Fruit fly (Drosophila melanogaster): ENCODE data around the gene CG5676.

Gene CG5676

DNA sequence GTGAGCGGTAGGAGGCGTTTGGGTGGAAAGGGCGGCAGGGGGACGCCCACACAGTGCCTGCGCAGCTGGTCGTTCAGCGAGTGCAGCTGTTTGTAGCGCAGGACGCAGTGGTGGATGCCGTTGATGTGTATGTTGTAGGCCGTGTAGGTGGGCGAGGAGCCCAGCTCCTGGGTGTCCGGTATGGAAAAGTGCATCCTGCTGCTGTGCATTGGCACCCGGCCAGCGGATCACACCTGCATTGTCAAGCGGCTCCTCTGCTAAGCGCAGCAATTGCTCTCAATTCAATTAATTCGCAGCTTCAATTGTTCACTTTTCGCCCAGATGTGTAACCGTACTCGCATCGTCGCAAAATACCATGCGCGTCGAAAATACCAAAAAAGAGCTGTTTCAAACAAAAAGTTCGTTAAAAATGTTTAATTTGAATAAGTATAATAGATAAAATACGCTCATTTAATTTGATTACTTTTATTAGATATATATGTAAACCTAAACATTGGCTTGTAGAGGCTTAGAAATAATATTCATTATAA lies 49.0 kb downstream of the CG5676 start, which contains the start of gene Snx17 (continued):
- TF ChIP-seq CG8281 (tag; optimal IDR thresholded peaks at IDR 0.05) (no peak), CG10267 (tag; optimal IDR thresholded peaks at IDR 0.05) (no peak), CG10462 (GFP tag; optimal IDR thresholded peaks at IDR 0.05) (no peak), Dp (GFP tag; optimal IDR thresholded peaks at IDR 0.05) (peak; percentile 36), CG12071 (GFP tag; optimal IDR thresholded peaks at IDR 0.05) (no peak), Myb (GFP tag; optimal IDR thresholded peaks at IDR 0.05) (peak; percentile 68), sens (GFP tag) (no peak), Trl (optimal IDR thresholded peaks at IDR 0.05) (no peak), Trl (GFP tag; optimal IDR thresholded peaks at IDR 0.05) (no peak), CG10274 (GFP tag; optimal IDR thresholded peaks at IDR 0.05) (no peak), pzg (GFP tag; optimal IDR thresholded peaks at IDR 0.05) (peak; percentile 43), prd (optimal IDR thresholded peaks at IDR 0.05) (no peak), prd (GFP tag; IDR thresholded peaks at IDR 0.05) (no peak), Rfx (GFP tag; IDR thresholded peaks at IDR 0.05) (no peak), CG13296 (GFP tag; optimal IDR thresholded peaks at IDR 0.05) (no peak), Sry-β (GFP tag; optimal IDR thresholded peaks at IDR 0.05) (no peak), CG10431 (GFP tag; optimal IDR thresholded peaks at IDR 0.05) (no peak), h (optimal IDR thresholded peaks at IDR 0.05) (no peak), gcm2 (GFP tag; optimal IDR thresholded peaks at IDR 0.05) (no peak), wek (GFP tag; optimal IDR thresholded peaks at IDR 0.05) (peak; percentile 26), CG17568 (GFP tag; optimal IDR thresholded peaks at IDR 0.05) (no peak), Tbp (GFP tag; optimal IDR thresholded peaks at IDR 0.05) (no peak), chm (GFP tag; IDR thresholded peaks at IDR 0.05) (no peak; the same call in 1 of the 2 replicates), CG13424 (tag; optimal IDR thresholded peaks at IDR 0.05) (no peak), fd96Cb (tag; optimal IDR thresholded peaks at IDR 0.05) (no peak), jumu (GFP tag; optimal IDR thresholded peaks at IDR 0.05) (no peak), Oaz (GFP tag; IDR thresholded peaks at IDR 0.05) (no peak), CG2120 (GFP tag; optimal IDR thresholded peaks at IDR 0.05) (no peak), tio (GFP tag; optimal IDR thresholded peaks at IDR 0.05) (no peak), Rx (GFP tag; IDR thresholded peaks at IDR 0.05) (no peak), Hr78 (GFP tag; optimal IDR thresholded peaks at IDR 0.05) (no peak), row (GFP tag; IDR thresholded peaks at IDR 0.05) (no peak), Nf-YC (tag; optimal IDR thresholded peaks at IDR 0.05) (no peak), croc (GFP tag; conservative IDR thresholded peaks at IDR 0.05) (no peak), dysf (GFP tag; IDR thresholded peaks at IDR 0.05) (no peak), BEAF-32 (GFP tag; optimal IDR thresholded peaks at IDR 0.05) (peak; percentile 3), CG3726 (GFP tag; IDR thresholded peaks at IDR 0.05) (no peak), NC2α (GFP tag; optimal IDR thresholded peaks at IDR 0.05) (no peak), Elba2 (GFP tag; optimal IDR thresholded peaks at IDR 0.05) (no peak), Sry-δ (GFP tag; optimal IDR thresholded peaks at IDR 0.05) (no peak), mirr (GFP tag; optimal IDR thresholded peaks at IDR 0.05) (no peak), Scr (GFP tag; IDR thresholded peaks at IDR 0.05; ENCODE audit: partially characterized antibody) (no peak), D19A (tag; optimal IDR thresholded peaks at IDR 0.05) (no peak), Asciz (GFP tag; optimal IDR thresholded peaks at IDR 0.05) (no peak), Hand (GFP tag; optimal IDR thresholded peaks at IDR 0.05) (no peak), nmo (GFP tag; optimal IDR thresholded peaks at IDR 0.05) (no peak), B-H2 (GFP tag; optimal IDR thresholded peaks at IDR 0.05) (no peak), NFAT (GFP tag; IDR thresholded peaks at IDR 0.05) (no peak), Mrtf (GFP tag; IDR thresholded peaks at IDR 0.05) (no peak), ham (GFP tag; IDR thresholded peaks at IDR 0.05) (no peak), tx (GFP tag; optimal IDR thresholded peaks at IDR 0.05) (no peak), ttk (GFP tag; IDR thresholded peaks at IDR 0.05) (no peak), CG12155 (GFP tag; optimal IDR thresholded peaks at IDR 0.05) (no peak)

Data from whole organism, embryonic.